Fruit fly (Drosophila melanogaster) whole organism, embryonic: ENCODE data around the gene Bhmt.

ENCODE experiments used
- Ada2b ChIP-seq: fragments of 200-800 bp; sonication (Bioruptor generic); IDR thresholded peaks from 2 replicates; pipeline ENCODE4 v1.3.6; 2022; ENCODE audit warnings: missing biosample characterization, missing genetic modification characterization
- Asciz ChIP-seq: fragments of 200-800 bp; sonication (Bioruptor generic); optimal IDR thresholded peaks from 2 replicates; lab custom pipeline; 2017; ENCODE audit warnings: missing biosample characterization, mild to moderate bottlenecking, missing genetic modification characterization, missing genetic modification reagents
- Atf3 ChIP-seq: fragments of 200-800 bp; sonication (Bioruptor generic); optimal IDR thresholded peaks from 3 replicates; lab custom pipeline; 2016; ENCODE audit warnings: missing biosample characterization, missing genetic modification characterization
- B-H1 ChIP-seq: fragments of 200-800 bp; sonication (Bioruptor generic); IDR thresholded peaks from 3 replicates; pipeline ENCODE4 v1.3.6; 2022; ENCODE audit warnings: missing biosample characterization, missing genetic modification characterization
- CG11247 ChIP-seq: fragments of 200-800 bp; sonication (Bioruptor generic); IDR thresholded peaks from 2 replicates; pipeline ENCODE4 v1.3.6; 2022; ENCODE audit warnings: missing biosample characterization, missing genetic modification characterization
- CG1529 ChIP-seq: fragments of 200-800 bp; sonication (Bioruptor generic); optimal IDR thresholded peaks from 3 replicates; lab custom pipeline; 2018; ENCODE audit warnings: missing biosample characterization, missing genetic modification characterization
- CG15514 ChIP-seq: fragments of 200-800 bp; sonication (Bioruptor generic); optimal IDR thresholded peaks from 3 replicates; lab custom pipeline; 2017; ENCODE audit warnings: missing biosample characterization, missing genetic modification characterization, mild to moderate bottlenecking, moderate library complexity, missing genetic modification reagents
- CG17361 ChIP-seq: fragments of 200-800 bp; sonication (Bioruptor generic); IDR thresholded peaks from 3 replicates; pipeline ENCODE4 v1.3.6; 2022; ENCODE audit warnings: missing biosample characterization, missing genetic modification characterization
- CG1792 ChIP-seq: fragments of 200-800 bp; sonication (Bioruptor generic); optimal IDR thresholded peaks from 2 replicates; lab custom pipeline; 2016; ENCODE audit warnings: missing biosample characterization, missing genetic modification characterization
- CG30431 ChIP-seq: fragments of 200-800 bp; sonication (Bioruptor generic); optimal IDR thresholded peaks from 2 replicates; lab custom pipeline; 2017; ENCODE audit warnings: missing biosample characterization, missing genetic modification characterization
- CG31224 ChIP-seq: fragments of 200-800 bp; sonication (Bioruptor generic); IDR thresholded peaks from 2 replicates; pipeline ENCODE4 v1.3.6; 2022; ENCODE audit warnings: missing biosample characterization, missing genetic modification characterization
- CG32772 ChIP-seq: fragments of 200-800 bp; sonication (Bioruptor generic); IDR thresholded peaks from 2 replicates; pipeline ENCODE4 v1.3.6; 2022; ENCODE audit warnings: missing biosample characterization, missing genetic modification characterization
- CG34224 ChIP-seq: fragments of 200-800 bp; sonication (Bioruptor generic); IDR thresholded peaks from 3 replicates; pipeline ENCODE4 v1.3.6; 2022; ENCODE audit warnings: missing biosample characterization, missing genetic modification characterization; ENCODE audit not compliant: partially characterized antibody
- CG34422 ChIP-seq: fragments of 200-800 bp; sonication (Bioruptor generic); IDR thresholded peaks from 3 replicates; pipeline ENCODE4 v1.3.6; 2022; ENCODE audit warnings: missing biosample characterization, missing genetic modification characterization
- CG6791 ChIP-seq: fragments of 200-800 bp; sonication (Bioruptor generic); IDR thresholded peaks from 3 replicates; pipeline ENCODE4 v1.3.6; 2022; ENCODE audit warnings: missing biosample characterization, missing genetic modification characterization; ENCODE audit not compliant: partially characterized antibody
- CG7372 ChIP-seq: fragments of 200-800 bp; sonication (Bioruptor generic); IDR thresholded peaks from 2 replicates; pipeline ENCODE4 v1.3.6; 2022; ENCODE audit warnings: missing biosample characterization, missing genetic modification characterization
- CG7987 ChIP-seq: fragments of 200-800 bp; sonication (Bioruptor generic); optimal IDR thresholded peaks from 2 replicates; lab custom pipeline; 2018; ENCODE audit warnings: missing biosample characterization, mild to moderate bottlenecking, missing genetic modification characterization, moderate library complexity
- CG8089 ChIP-seq: fragments of 200-800 bp; sonication (Bioruptor generic); optimal IDR thresholded peaks from 3 replicates; lab custom pipeline; 2016; ENCODE audit warnings: missing biosample characterization, missing genetic modification characterization
- CG9817 ChIP-seq: fragments of 200-800 bp; sonication (Bioruptor generic); optimal IDR thresholded peaks from 2 replicates; lab custom pipeline; 2018; ENCODE audit warnings: missing biosample characterization, mild to moderate bottlenecking, missing genetic modification characterization, moderate library complexity
- D19B ChIP-seq: fragments of 200-800 bp; sonication (Bioruptor generic); optimal IDR thresholded peaks from 2 replicates; lab custom pipeline; 2017; ENCODE audit warnings: missing biosample characterization, mild to moderate bottlenecking, missing genetic modification characterization
- Dip2 ChIP-seq: fragments of 200-800 bp; sonication (Bioruptor generic); IDR thresholded peaks from 2 replicates; pipeline ENCODE4 v1.3.6; 2022; ENCODE audit warnings: missing biosample characterization, missing genetic modification characterization
- Doc3 ChIP-seq: fragments of 200-800 bp; sonication (Bioruptor generic); IDR thresholded peaks from 3 replicates; pipeline ENCODE4 v1.3.6; 2022; ENCODE audit warnings: missing biosample characterization, missing genetic modification characterization; ENCODE audit not compliant: partially characterized antibody
- Ets65A ChIP-seq: fragments of 200-800 bp; sonication (Bioruptor generic); peaks from one replicate; lab custom pipeline; 2016; ENCODE audit warnings: missing biosample characterization, missing genetic modification characterization
- Fer3 ChIP-seq: fragments of 200-800 bp; sonication (Bioruptor generic); optimal IDR thresholded peaks from 2 replicates; lab custom pipeline; 2018; ENCODE audit warnings: missing biosample characterization, mild to moderate bottlenecking, missing genetic modification characterization, moderate library complexity
- Hr78 ChIP-seq, 2 experiments: fragments of 200-800 bp in 1 of 2; fragments of >200 bp in 1 of 2; sonication (Bioruptor generic) in 1 of 2; optimal IDR thresholded peaks; 2 replicates each; lab custom pipeline; 2017 to 2019; ENCODE audit warnings: missing biosample characterization in 2 of 2, missing genetic modification characterization in 2 of 2, mild to moderate bottlenecking in 1 of 2, moderate library complexity in 1 of 2
- Lpt ChIP-seq: fragments of >200 bp; optimal IDR thresholded peaks from 2 replicates; lab custom pipeline; 2018; ENCODE audit warnings: missing biosample characterization, missing genetic modification characterization
- Mes4 ChIP-seq: fragments of 200-800 bp; sonication (Bioruptor generic); optimal IDR thresholded peaks from 2 replicates; lab custom pipeline; 2016; ENCODE audit warnings: missing biosample characterization, missing genetic modification characterization
- Sry-δ ChIP-seq: fragments of 200-800 bp; sonication (Bioruptor generic); optimal IDR thresholded peaks from 2 replicates; lab custom pipeline; 2016; ENCODE audit warnings: missing biosample characterization, missing genetic modification characterization
- ash1 ChIP-seq: fragments of 200-800 bp; sonication (Bioruptor generic); optimal IDR thresholded peaks from 2 replicates; lab custom pipeline; 2018; ENCODE audit warnings: missing biosample characterization, mild to moderate bottlenecking, missing genetic modification characterization
- bsh ChIP-seq, 2 experiments: fragments of 200-800 bp; sonication (Bioruptor generic); optimal IDR thresholded peaks; 2 replicates each; lab custom pipeline; 2017 to 2018; ENCODE audit warnings: mild to moderate bottlenecking in 2 of 2, missing biosample characterization in 2 of 2, missing genetic modification characterization in 2 of 2, moderate library complexity in 1 of 2
- crc ChIP-seq: fragments of 200-800 bp; sonication (Bioruptor generic); optimal IDR thresholded peaks from 2 replicates; lab custom pipeline; 2016; ENCODE audit warnings: missing biosample characterization, missing genetic modification characterization
- croc ChIP-seq: fragments of 200-800 bp; sonication (Bioruptor generic); conservative IDR thresholded peaks from 3 replicates; pipeline ENCODE4 v1.3.6; 2022; ENCODE audit warnings: missing biosample characterization, missing genetic modification characterization
- dati ChIP-seq: fragments of 200-800 bp; sonication (Bioruptor generic); IDR thresholded peaks from 2 replicates; pipeline ENCODE4 v1.3.6; 2022; ENCODE audit warnings: missing biosample characterization, missing genetic modification characterization
- disco-r ChIP-seq: fragments of 200-800 bp; sonication (Bioruptor generic); optimal IDR thresholded peaks from 2 replicates; lab custom pipeline; 2016; ENCODE audit warnings: missing biosample characterization, missing genetic modification characterization
- gfzf ChIP-seq: fragments of 200-800 bp; sonication (Bioruptor generic); optimal IDR thresholded peaks from 2 replicates; lab custom pipeline; 2016; ENCODE audit warnings: missing biosample characterization, mild to moderate bottlenecking, missing genetic modification characterization, moderate library complexity
- ind ChIP-seq: fragments of 200-800 bp; sonication (Bioruptor generic); optimal IDR thresholded peaks from 3 replicates; lab custom pipeline; 2016; ENCODE audit warnings: missing biosample characterization, missing genetic modification characterization
- insv ChIP-seq, 2 experiments: fragments of 200-800 bp; sonication (Bioruptor generic); optimal IDR thresholded peaks; 3 replicates each; lab custom pipeline; 2016 to 2018; ENCODE audit warnings: missing biosample characterization in 2 of 2, missing genetic modification characterization in 2 of 2
- kni ChIP-seq: fragments of 200-800 bp; sonication (Bioruptor generic); optimal IDR thresholded peaks from 3 replicates; lab custom pipeline; 2017; ENCODE audit warnings: mild to moderate bottlenecking, missing biosample characterization, missing genetic modification reagents, missing genetic modification characterization
- lmd ChIP-seq: fragments of 200-800 bp; sonication (Bioruptor generic); IDR thresholded peaks from 2 replicates; pipeline ENCODE4 v1.3.6; 2022; ENCODE audit warnings: missing biosample characterization, missing genetic modification characterization
- luna ChIP-seq: fragments of 200-800 bp; sonication (Bioruptor generic); optimal IDR thresholded peaks from 2 replicates; lab custom pipeline; 2016; ENCODE audit warnings: missing biosample characterization, missing genetic modification characterization
- org-1 ChIP-seq: fragments of 200-800 bp; sonication (Bioruptor generic); optimal IDR thresholded peaks from 2 replicates; lab custom pipeline; 2017; ENCODE audit warnings: missing biosample characterization, missing genetic modification characterization
- otp ChIP-seq: fragments of 200-800 bp; sonication (Bioruptor generic); IDR thresholded peaks from 3 replicates; pipeline ENCODE4, ENCODE4 v1.3.6; 2022; ENCODE audit warnings: missing biosample characterization, missing genetic modification characterization
- pho ChIP-seq: fragments of 200-800 bp; sonication (Bioruptor generic); optimal IDR thresholded peaks from 2 replicates; lab custom pipeline; 2016; ENCODE audit warnings: missing biosample characterization, missing genetic modification characterization
- pros ChIP-seq: fragments of 200-800 bp; sonication (Bioruptor generic); optimal IDR thresholded peaks from 3 replicates; lab custom pipeline; 2019; ENCODE audit warnings: missing biosample characterization, mild to moderate bottlenecking, missing genetic modification characterization, moderate library complexity
- row ChIP-seq: fragments of 200-800 bp; sonication (Bioruptor generic); IDR thresholded peaks from 3 replicates; pipeline ENCODE4 v1.3.6; 2022; ENCODE audit warnings: missing biosample characterization, missing genetic modification characterization
- sob ChIP-seq: fragments of 200-800 bp; sonication (Bioruptor generic); IDR thresholded peaks from 2 replicates; pipeline ENCODE4 v1.3.6; 2022; ENCODE audit warnings: missing biosample characterization, missing genetic modification characterization
- sr ChIP-seq: fragments of 200-800 bp; sonication (Bioruptor generic); IDR thresholded peaks from 3 replicates; pipeline ENCODE4 v1.3.6; 2022; ENCODE audit warnings: missing biosample characterization, missing genetic modification characterization
- stwl ChIP-seq: fragments of 200-800 bp; sonication (Bioruptor generic); optimal IDR thresholded peaks from 3 replicates; lab custom pipeline; 2018; ENCODE audit warnings: missing biosample characterization, mild to moderate bottlenecking, missing genetic modification characterization, moderate library complexity
- tio ChIP-seq: fragments of 200-800 bp; sonication (Bioruptor generic); optimal IDR thresholded peaks from 2 replicates; lab custom pipeline; 2017; ENCODE audit warnings: missing biosample characterization, missing genetic modification characterization, inconsistent platforms
- tx ChIP-seq: fragments of 200-800 bp; sonication (Bioruptor generic); optimal IDR thresholded peaks from 2 replicates; lab custom pipeline; 2016; ENCODE audit warnings: missing biosample characterization, missing genetic modification characterization

Bhmt gene

DNA sequence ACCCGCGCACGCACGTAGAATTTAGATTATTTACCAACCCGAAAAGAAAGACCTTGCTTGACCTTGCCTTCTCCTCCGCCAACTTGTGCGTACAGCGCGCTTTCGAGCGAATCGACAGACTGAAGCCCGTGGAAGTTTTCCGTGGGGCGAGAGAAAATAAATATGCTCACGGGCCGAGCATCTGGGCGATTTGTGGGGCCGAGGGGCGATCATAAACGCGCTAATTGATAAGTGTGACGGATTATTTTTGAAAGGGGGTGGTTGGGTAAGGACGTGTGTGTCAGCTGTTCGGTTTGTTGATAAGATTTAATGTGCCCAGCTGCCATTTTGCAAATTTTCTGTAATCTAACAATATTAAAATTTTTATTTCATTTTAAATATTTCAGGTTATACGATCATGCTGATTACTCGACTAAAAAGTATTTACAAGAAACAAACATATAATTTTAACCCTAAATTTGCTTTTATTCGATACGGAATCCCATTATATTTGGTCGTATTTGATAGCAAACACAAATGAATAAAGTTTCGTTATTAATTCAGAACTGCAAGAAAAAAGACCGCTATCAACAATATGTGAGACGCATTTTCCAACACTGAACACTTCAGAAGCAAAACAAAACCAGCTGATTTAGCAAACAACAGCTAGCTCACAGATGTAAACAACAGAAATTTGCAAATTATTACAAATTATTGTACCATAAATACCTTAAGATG, 17.1 kb upstream of the Bhmt start, which contains the start of the genes L2HGDH and CG10431 (continued):
- peak in 1 of 2 experiments; percentile 63 for TF ChIP-seq insv (GFP tag; optimal IDR thresholded peaks at IDR 0.05; lab: Kevin White, UChicago)
- no peak for TF ChIP-seq Mes4 (GFP tag; lab: Kevin White, UChicago)
- no peak for TF ChIP-seq sr (GFP tag; lab: Robert Waterston, UW)
- peak; percentile 15 for TF ChIP-seq D19B (GFP tag; lab: Kevin White, UChicago)
- no peak; the same call in 2 of the 3 replicates for TF ChIP-seq CG34422 (GFP tag; lab: Robert Waterston, UW)
- TF ChIP-seq CG11247 (GFP tag; lab: Robert Waterston, UW): peak; percentile 26; the same call in 1 of the 2 replicates
- TF ChIP-seq CG8089 (GFP tag; lab: Kevin White, UChicago): no peak
- TF ChIP-seq Hr78 (GFP tag; optimal IDR thresholded peaks at IDR 0.05; lab: Kevin White, UChicago): peak in 1 of 2 experiments; percentile 72
- no peak for TF ChIP-seq kni (GFP tag; lab: Kevin White, UChicago)
- TF ChIP-seq CG30431 (GFP tag; lab: Kevin White, UChicago): no peak
- TF ChIP-seq CG9817: peak; percentile 34
- TF ChIP-seq CG15514 (GFP tag; lab: Kevin White, UChicago): peak; percentile 65
- TF ChIP-seq disco-r (GFP tag; lab: Kevin White, UChicago): peak; percentile 34
- no peak for TF ChIP-seq Dip2 (GFP tag; lab: Robert Waterston, UW)
- TF ChIP-seq bsh (GFP tag; optimal IDR thresholded peaks at IDR 0.05; lab: Kevin White, UChicago): peak in 1 of 2 experiments; percentile 41
- peak; percentile 10 for TF ChIP-seq pho (GFP tag; lab: Kevin White, UChicago)
- peak; percentile 20 for TF ChIP-seq Asciz (GFP tag; lab: Kevin White, UChicago)
- no peak for TF ChIP-seq CG31224 (GFP tag; lab: Robert Waterston, UW)
- no peak for TF ChIP-seq Doc3 (GFP tag; lab: Robert Waterston, UW)
- no peak for TF ChIP-seq luna (GFP tag; lab: Kevin White, UChicago)
- peak; percentile 74 for TF ChIP-seq CG7987 (GFP tag; lab: Kevin White, UChicago)
- TF ChIP-seq CG32772 (GFP tag; lab: Robert Waterston, UW): no peak
- no peak for TF ChIP-seq CG6791 (GFP tag; lab: Robert Waterston, UW)
- TF ChIP-seq crc (GFP tag; lab: Kevin White, UChicago): no peak
- no peak; the same call in 2 of the 3 replicates for TF ChIP-seq CG34224 (GFP tag; lab: Robert Waterston, UW)
- TF ChIP-seq sob (GFP tag; lab: Robert Waterston, UW): 0 out of 2 replicates have a peak, but pooled peaks have one; percentile 7
- peak; percentile 70 for TF ChIP-seq gfzf (GFP tag; lab: Kevin White, UChicago)
- TF ChIP-seq CG1792: peak; percentile 5
- TF ChIP-seq Ada2b (GFP tag; lab: Robert Waterston, UW): no peak
- TF ChIP-seq Lpt (GFP tag; lab: Kevin White, UChicago): no peak
- peak; percentile 89 for TF ChIP-seq otp (GFP tag; lab: Robert Waterston, UW)
- no peak for TF ChIP-seq CG7372
- TF ChIP-seq row (GFP tag; lab: Robert Waterston, UW): peak; percentile 77
- TF ChIP-seq CG17361 (GFP tag; lab: Robert Waterston, UW): peak; percentile 79
- TF ChIP-seq CG1529 (GFP tag; lab: Kevin White, UChicago): peak; percentile 35
- no peak for TF ChIP-seq Atf3
- peak; percentile 88 for TF ChIP-seq pros (GFP tag; lab: Kevin White, UChicago)
- peak; percentile 1 for TF ChIP-seq org-1 (GFP tag; lab: Kevin White, UChicago)
- peak; percentile 1 for TF ChIP-seq tx (GFP tag; lab: Kevin White, UChicago)
- TF ChIP-seq ash1 (GFP tag; lab: Kevin White, UChicago): no peak
- no peak for TF ChIP-seq dati (GFP tag; lab: Robert Waterston, UW)
- no peak for TF ChIP-seq B-H1
- peak; percentile 84 for TF ChIP-seq stwl
- TF ChIP-seq ind (GFP tag; lab: Kevin White, UChicago): peak; percentile 67
- peak; percentile 90 for TF ChIP-seq Ets65A (GFP tag; lab: Kevin White, UChicago)
- TF ChIP-seq tio (GFP tag; lab: Kevin White, UChicago): peak; percentile 40
- TF ChIP-seq croc (GFP tag; lab: Robert Waterston, UW): no peak
- peak; percentile 11 for TF ChIP-seq Fer3
- TF ChIP-seq lmd: 0 out of 2 replicates have a peak, but pooled peaks have one; percentile 21
- TF ChIP-seq Sry-δ (GFP tag; lab: Kevin White, UChicago): peak; percentile 35
